Worm (Caenorhabditis elegans) whole organism, L2 larva: ENCODE data around the gene chil-11.

Experiments
- F13H6.1 ChIP-seq: sonication (generic microtip); optimal IDR thresholded peaks from 2 replicates; lab custom pipeline; 2016; ENCODE audit warnings: missing genetic modification characterization, missing compliant biosample characterization
- ZK546.5 ChIP-seq: sonication (generic microtip); optimal IDR thresholded peaks from 2 replicates; lab custom pipeline; 2017; ENCODE audit warnings: missing biosample characterization, missing genetic modification characterization
- alr-1 ChIP-seq: fragments of 150-350 bp; optimal IDR thresholded peaks from 2 replicates; lab custom pipeline; 2014; ENCODE audit warnings: missing biosample characterization, missing genetic modification characterization
- aly-2 ChIP-seq: fragments of 150-350 bp; optimal IDR thresholded peaks from 2 replicates; lab custom pipeline; 2014; ENCODE audit warnings: missing biosample characterization, missing genetic modification characterization
- ama-1 ChIP-seq: fragments of 150-350 bp; optimal IDR thresholded peaks from 2 replicates; lab custom pipeline; 2018; ENCODE audit warnings: inconsistent platforms
- ceh-16 ChIP-seq: fragments of 150-350 bp; optimal IDR thresholded peaks from 2 replicates; lab custom pipeline; 2014; ENCODE audit warnings: missing biosample characterization, missing genetic modification characterization
- ceh-82 ChIP-seq: fragments of 150-350 bp; optimal IDR thresholded peaks from 2 replicates; lab custom pipeline; 2014; ENCODE audit warnings: missing biosample characterization, missing genetic modification characterization
- crh-2 ChIP-seq: sonication (generic microtip); optimal IDR thresholded peaks from 2 replicates; lab custom pipeline; 2017; ENCODE audit warnings: missing biosample characterization, missing genetic modification characterization
- elt-1 ChIP-seq: fragments of 150-350 bp; optimal IDR thresholded peaks from 2 replicates; lab custom pipeline; 2014; ENCODE audit warnings: missing biosample characterization, missing genetic modification characterization
- fos-1 ChIP-seq: fragments of 150-350 bp; optimal IDR thresholded peaks from 2 replicates; lab custom pipeline; 2014; ENCODE audit warnings: missing biosample characterization, missing genetic modification characterization
- gmeb-1 ChIP-seq: fragments of 150-350 bp; optimal IDR thresholded peaks from 2 replicates; lab custom pipeline; 2014; ENCODE audit warnings: missing biosample characterization, missing genetic modification characterization
- lin-11 ChIP-seq: fragments of 150-350 bp; sonication (generic microtip); optimal IDR thresholded peaks from 2 replicates; lab custom pipeline; 2014; ENCODE audit warnings: missing biosample characterization, missing genetic modification characterization, inconsistent platforms, mixed read lengths
- lsy-2 ChIP-seq, 2 experiments: fragments of 150-350 bp in 1 of 2; sonication (generic microtip) in 1 of 2; optimal IDR thresholded peaks; 2 replicates each; lab custom pipeline; 2014 to 2017; ENCODE audit warnings: missing biosample characterization in 2 of 2, missing genetic modification characterization in 2 of 2
- mab-5 ChIP-seq: fragments of 150-350 bp; optimal IDR thresholded peaks from 2 replicates; lab custom pipeline; 2014; ENCODE audit warnings: missing biosample characterization, missing genetic modification characterization
- mbf-1 ChIP-seq: sonication (generic microtip); optimal IDR thresholded peaks from 2 replicates; lab custom pipeline; 2017; ENCODE audit warnings: missing biosample characterization, missing genetic modification characterization
- mdl-1 ChIP-seq, 2 experiments: fragments of 150-350 bp in 1 of 2; sonication (generic microtip) in 1 of 2; optimal IDR thresholded peaks; 2 replicates each; lab custom pipeline; 2017; ENCODE audit warnings: missing biosample characterization in 2 of 2, missing genetic modification characterization in 2 of 2
- nhr-129 ChIP-seq: fragments of 150-350 bp; optimal IDR thresholded peaks from 2 replicates; lab custom pipeline; 2014; ENCODE audit warnings: missing biosample characterization, missing genetic modification characterization
- nhr-21 ChIP-seq: fragments of 150-350 bp; optimal IDR thresholded peaks from 2 replicates; lab custom pipeline; 2014; ENCODE audit warnings: missing biosample characterization, missing genetic modification characterization
- nhr-25 ChIP-seq: fragments of 150-350 bp; sonication (generic microtip); optimal IDR thresholded peaks from 3 replicates; lab custom pipeline; 2014; ENCODE audit warnings: missing biosample characterization, missing genetic modification characterization
- peb-1 ChIP-seq: fragments of 150-350 bp; optimal IDR thresholded peaks from 2 replicates; lab custom pipeline; 2014; ENCODE audit warnings: missing biosample characterization, missing genetic modification characterization
- sem-4 ChIP-seq: fragments of 150-350 bp; optimal IDR thresholded peaks from 2 replicates; lab custom pipeline; 2014; ENCODE audit warnings: missing biosample characterization, missing genetic modification reagents, missing genetic modification characterization
- skn-1 ChIP-seq: sonication (generic microtip); optimal IDR thresholded peaks from 2 replicates; lab custom pipeline; 2017; ENCODE audit warnings: missing biosample characterization, missing genetic modification characterization
- sma-9 ChIP-seq, 2 experiments: fragments of 150-350 bp in 1 of 2; sonication (generic microtip) in 1 of 2; optimal IDR thresholded peaks; 2 replicates each; lab custom pipeline; 2014 to 2016; ENCODE audit warnings: missing genetic modification characterization in 2 of 2, mild to moderate bottlenecking in 1 of 2, missing biosample characterization in 1 of 2, missing compliant biosample characterization in 1 of 2, missing genetic modification reagents in 1 of 2, moderate library complexity in 1 of 2
- snpc-4 ChIP-seq: fragments of 150-350 bp; optimal IDR thresholded peaks from 2 replicates; lab custom pipeline; 2014; ENCODE audit warnings: missing biosample characterization, missing genetic modification characterization
- unc-39 ChIP-seq: fragments of 150-350 bp; optimal IDR thresholded peaks from 2 replicates; lab custom pipeline; 2014; ENCODE audit warnings: missing biosample characterization, missing genetic modification characterization
- unc-55 ChIP-seq: fragments of 150-350 bp; sonication (generic microtip); optimal IDR thresholded peaks from 3 replicates; lab custom pipeline; 2014; ENCODE audit warnings: missing biosample characterization, missing genetic modification reagents, missing genetic modification characterization
- ztf-1 ChIP-seq: fragments of 200-800 bp; sonication (Bioruptor generic); conservative IDR thresholded peaks from 2 replicates; pipeline ENCODE4 v1.3.6; 2022; ENCODE audit warnings: missing genetic modification characterization, missing compliant biosample characterization
- ztf-11 ChIP-seq: sonication (generic microtip); optimal IDR thresholded peaks from 2 replicates; lab custom pipeline; 2017; ENCODE audit warnings: missing biosample characterization, missing genetic modification characterization
- ztf-4 ChIP-seq: fragments of 150-350 bp; optimal IDR thresholded peaks from 2 replicates; lab custom pipeline; 2014; ENCODE audit warnings: missing biosample characterization, missing genetic modification characterization

The chil-11 gene

DNA sequence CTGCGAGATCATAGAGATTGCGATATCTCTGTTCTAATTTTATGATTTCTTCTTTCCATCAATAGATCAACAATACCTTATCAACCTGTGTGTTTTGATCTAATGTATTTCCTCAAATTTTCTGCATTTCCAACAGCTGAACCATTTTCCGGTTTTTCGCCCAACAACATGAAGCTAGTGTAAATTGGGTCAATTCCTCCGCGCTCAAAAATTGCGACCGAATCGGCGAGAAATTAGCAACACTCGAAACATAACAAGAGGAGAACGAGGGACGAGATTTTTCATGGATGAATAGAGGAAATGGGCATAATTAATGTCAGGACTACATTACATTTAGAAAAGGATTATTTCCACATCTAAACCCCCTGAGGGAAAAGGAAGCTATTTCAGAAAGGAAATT lies 13.7 kb downstream of the chil-11 start:
- TF ChIP-seq ceh-82 (tag; lab: Kevin White, UChicago), result no peak
- peak in 1 of 2 experiments; percentile 17 for TF ChIP-seq lsy-2 (tag; optimal IDR thresholded peaks at IDR 0.05; lab: Kevin White, UChicago)

- TF ChIP-seq gmeb-1 (tag; lab: Kevin White, UChicago) (peak; percentile 47), crh-2 (tag; lab: Kevin White, UChicago) (peak; percentile 51), fos-1 (peak; percentile 13), sma-9 (GFP tag; optimal IDR thresholded peaks at IDR 0.05; lab: Kevin White, UChicago) (peak; percentile 83), sma-9 (tag; optimal IDR thresholded peaks at IDR 0.05; lab: Kevin White, UChicago) (no peak), lsy-2 (tag; optimal IDR thresholded peaks at IDR 0.05; lab: Kevin White, UChicago) (no peak), nhr-21 (tag; lab: Kevin White, UChicago) (peak; percentile 16)
Measured at ce11 chrIV:5755922-5756321, 14.8 kb downstream of the chil-11 start.

DNA sequence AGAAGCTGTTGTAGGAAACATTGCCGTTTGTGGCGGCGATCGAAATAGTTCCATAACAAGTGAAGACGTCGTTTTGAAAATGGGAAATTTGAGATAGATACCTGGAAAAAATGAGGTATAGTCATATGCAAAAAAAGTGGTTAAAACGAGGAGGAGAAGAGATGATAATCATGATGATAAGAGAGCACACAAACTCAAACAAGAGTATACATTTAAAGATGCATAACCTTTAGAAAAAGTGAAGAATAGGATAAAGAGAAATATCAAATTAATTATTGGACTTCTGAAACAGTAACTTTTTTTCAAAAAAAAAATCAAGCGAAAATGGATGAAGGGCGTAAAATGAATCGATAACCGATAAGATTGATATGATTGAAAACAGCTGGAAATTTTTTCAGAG lies 16.6 kb downstream of the chil-11 start, which contains the start of gene nhr-46:
TSS of gene nhr-46 (minus strand) at position 101 of the 400 bp plus-strand sequence.
- no peak for TF ChIP-seq ama-1 (lab: Kevin White, UChicago)
- no peak for TF ChIP-seq ceh-82 (tag; lab: Kevin White, UChicago)
- no peak for TF ChIP-seq aly-2 (tag; lab: Kevin White, UChicago)
- TF ChIP-seq mab-5 (tag; lab: Kevin White, UChicago), result no peak
- TF ChIP-seq crh-2 (tag; lab: Kevin White, UChicago), result no peak
- TF ChIP-seq ceh-16, result no peak
- TF ChIP-seq nhr-129 (tag; lab: Kevin White, UChicago), result no peak

- TF ChIP-seq ceh-16 (peak; percentile 0), ceh-82 (tag; lab: Kevin White, UChicago) (no peak), nhr-21 (tag; lab: Kevin White, UChicago) (no peak), F13H6.1 (tag; lab: Kevin White, UChicago) (no peak), sma-9 (GFP tag; optimal IDR thresholded peaks at IDR 0.05; lab: Kevin White, UChicago) (peak; percentile 15), sma-9 (tag; optimal IDR thresholded peaks at IDR 0.05; lab: Kevin White, UChicago) (no peak), elt-1 (tag; lab: Kevin White, UChicago) (peak; percentile 54), nhr-129 (tag; lab: Kevin White, UChicago) (no peak), snpc-4 (tag; lab: Kevin White, UChicago) (no peak), lin-11 (no peak), ztf-1 (no peak), mbf-1 (tag; lab: Kevin White, UChicago) (no peak), sem-4 (tag; lab: Kevin White, UChicago) (no peak), ama-1 (lab: Kevin White, UChicago) (no peak)
Measured at ce11 chrIV:5758695-5759094, 17.6 kb downstream of the chil-11 start.

ce11 chrIV:5760656-5761055 lies 19.5 kb downstream of the chil-11 start:
- no peak for TF ChIP-seq ceh-82 (tag; lab: Kevin White, UChicago)
- TF ChIP-seq nhr-25 (tag; lab: Kevin White, UChicago), result no peak
- TF ChIP-seq ztf-11, result no peak
- no peak for TF ChIP-seq skn-1 (tag; lab: Kevin White, UChicago)
- TF ChIP-seq ZK546.5 (tag; lab: Kevin White, UChicago), result no peak
- no peak for TF ChIP-seq mdl-1 (tag; optimal IDR thresholded peaks at IDR 0.05; lab: Kevin White, UChicago)
- no peak for TF ChIP-seq peb-1 (tag; lab: Kevin White, UChicago)
- TF ChIP-seq ztf-4, result no peak
- TF ChIP-seq unc-55 (GFP tag; lab: Kevin White, UChicago), result no peak
- no peak for TF ChIP-seq gmeb-1 (tag; lab: Kevin White, UChicago)
- TF ChIP-seq lsy-2 (tag; optimal IDR thresholded peaks at IDR 0.05; lab: Kevin White, UChicago), result no peak
- TF ChIP-seq mbf-1 (tag; lab: Kevin White, UChicago), result no peak
- TF ChIP-seq fos-1, result no peak
- no peak for TF ChIP-seq alr-1 (tag; lab: Kevin White, UChicago)
- TF ChIP-seq elt-1 (tag; lab: Kevin White, UChicago), result no peak

- TF ChIP-seq unc-39 (no peak), sma-9 (GFP tag; optimal IDR thresholded peaks at IDR 0.05; lab: Kevin White, UChicago) (peak; percentile 13), sma-9 (tag; optimal IDR thresholded peaks at IDR 0.05; lab: Kevin White, UChicago) (no peak)
Measured at ce11 chrIV:5761211-5761907, 20.2 kb downstream of the chil-11 start.
